Worm (Caenorhabditis elegans) whole organism, young adult: ENCODE measurements around the gene F20D6.1.

ENCODE experiments used
- F52B5.7 ChIP-seq: sonication (generic microtip); optimal IDR thresholded peaks from 2 replicates; lab custom pipeline; 2016; ENCODE audit warnings: mild to moderate bottlenecking, missing genetic modification characterization, missing compliant biosample characterization
- Y95B8A.8 ChIP-seq: fragments of 200-800 bp; sonication (Bioruptor generic); IDR thresholded peaks from 2 replicates; pipeline ENCODE4 v1.3.6; 2022; ENCODE audit warnings: missing genetic modification reagents, missing genetic modification characterization, missing compliant biosample characterization
- cebp-1 ChIP-seq, 2 experiments: fragments of 200-800 bp in 1 of 2; sonication (Bioruptor generic) in 1 of 2; sonication (generic microtip) in 1 of 2; IDR thresholded peaks in 1 of 2; optimal IDR thresholded peaks in 1 of 2; 2 replicates each; pipeline versions ENCODE4 v1.3.6 to Lab custom; 2017 to 2022; ENCODE audit warnings: missing compliant biosample characterization in 2 of 2, missing genetic modification characterization in 2 of 2, mild to moderate bottlenecking in 1 of 2, missing genetic modification reagents in 1 of 2, moderate library complexity in 1 of 2
- egrh-3 ChIP-seq: fragments of 200-800 bp; sonication (Bioruptor generic); IDR thresholded peaks from 2 replicates; pipeline ENCODE4 v1.3.6; 2022; ENCODE audit warnings: missing genetic modification reagents, missing genetic modification characterization, missing compliant biosample characterization
- hmg-20 ChIP-seq: fragments of 200-800 bp; sonication (Bioruptor generic); IDR thresholded peaks from 2 replicates; pipeline ENCODE4 v1.3.6; 2022; ENCODE audit warnings: missing genetic modification reagents, missing genetic modification characterization, missing compliant biosample characterization
- lin-40 ChIP-seq: sonication (generic microtip); optimal IDR thresholded peaks from 2 replicates; lab custom pipeline; 2016; ENCODE audit warnings: missing genetic modification characterization, mild to moderate bottlenecking, missing compliant biosample characterization, missing genotype, missing genetic modification reagents
- madf-8 ChIP-seq: fragments of 200-800 bp; sonication (Bioruptor generic); conservative IDR thresholded peaks from 2 replicates; pipeline ENCODE4 v1.3.6; 2022; ENCODE audit warnings: missing genetic modification reagents, missing genetic modification characterization, missing compliant biosample characterization
- mcd-1 ChIP-seq: fragments of 200-800 bp; sonication (Bioruptor generic); IDR thresholded peaks from 2 replicates; pipeline ENCODE4 v1.3.6; 2022; ENCODE audit warnings: missing genetic modification reagents, missing genetic modification characterization, missing compliant biosample characterization
- pha-4 ChIP-seq: fragments of 150-350 bp; sonication (generic microtip); optimal IDR thresholded peaks from 2 replicates; lab custom pipeline; 2014; ENCODE audit warnings: missing biosample characterization, missing genetic modification reagents, missing genetic modification characterization
- unc-62 ChIP-seq: fragments of 150-350 bp; optimal IDR thresholded peaks from 2 replicates; lab custom pipeline; 2014; ENCODE audit warnings: missing biosample characterization, missing genetic modification reagents, missing genetic modification characterization
- ztf-3 ChIP-seq: fragments of 200-800 bp; sonication (Bioruptor generic); optimal IDR thresholded peaks from 2 replicates; lab custom pipeline; 2018; ENCODE audit warnings: mild to moderate bottlenecking, missing genetic modification characterization, missing compliant biosample characterization

DNA sequence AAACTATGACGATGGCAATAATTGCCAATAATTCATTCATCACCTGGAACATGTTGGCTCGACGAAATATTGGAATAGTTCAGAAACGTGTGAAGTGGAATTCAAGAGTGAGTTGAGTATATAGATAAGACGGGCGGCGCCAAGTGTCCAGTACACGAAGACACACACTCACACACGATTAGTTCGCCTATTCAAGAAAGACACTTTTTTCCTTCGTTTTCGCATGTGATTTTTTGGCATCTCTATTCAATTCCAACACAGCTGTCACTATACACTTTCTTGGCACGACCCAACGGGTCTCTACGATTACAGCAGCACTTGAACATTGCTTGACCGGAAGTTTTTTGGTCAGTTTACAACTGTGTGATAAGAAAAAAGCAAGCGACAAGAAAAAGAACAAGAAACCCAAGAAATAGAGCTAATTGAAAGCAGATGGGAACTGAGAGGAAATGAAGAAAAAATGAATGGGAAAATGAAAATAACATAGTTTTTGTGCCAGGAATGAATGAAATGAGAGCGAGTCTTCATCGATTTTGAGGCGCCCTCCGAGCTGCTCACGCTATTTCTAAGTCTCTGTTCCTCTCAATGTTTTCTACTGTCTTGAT is 27.2 kb downstream of the F20D6.1 start, which contains the start of gene K07C11.8:
- TF ChIP-seq unc-62 (no peak), cebp-1 (GFP tag; IDR thresholded peaks at IDR 0.05; lab: Robert Waterston, UW) (no peak), cebp-1 (tag; optimal IDR thresholded peaks at IDR 0.05; lab: Kevin White, UChicago) (peak; percentile 15), hmg-20 (no peak), egrh-3 (GFP tag; lab: Robert Waterston, UW) (no peak), lin-40 (no peak), madf-8 (GFP tag; lab: Robert Waterston, UW) (no peak), F52B5.7 (tag; lab: Kevin White, UChicago) (no peak), Y95B8A.8 (GFP tag; lab: Robert Waterston, UW) (no peak), mcd-1 (GFP tag; lab: Robert Waterston, UW) (no peak), ztf-3 (GFP tag; lab: Kevin White, UChicago) (no peak), pha-4 (tag; lab: Kevin White, UChicago) (no peak)
